Fruit fly (Drosophila melanogaster) whole organism, embryonic: Measurements from ENCODE around the gene CG2182.

Experiments used
- Abd-B ChIP-seq: fragments of 200-800 bp; sonication (Bioruptor generic); optimal IDR thresholded peaks from 2 replicates; lab custom pipeline; 2018; ENCODE audit warnings: missing biosample characterization, mild to moderate bottlenecking, missing genetic modification characterization, moderate library complexity
- Bteb2 ChIP-seq: fragments of 200-800 bp; sonication (Bioruptor generic); optimal IDR thresholded peaks from 2 replicates; lab custom pipeline; 2016; ENCODE audit warnings: missing biosample characterization, missing genetic modification characterization
- CG10209 ChIP-seq: fragments of 200-800 bp; sonication (Bioruptor generic); optimal IDR thresholded peaks from 3 replicates; lab custom pipeline; 2017; ENCODE audit warnings: missing biosample characterization, mild to moderate bottlenecking, missing genetic modification characterization, missing genetic modification reagents
- CG10654 ChIP-seq: fragments of 200-800 bp; sonication (Bioruptor generic); optimal IDR thresholded peaks from 2 replicates; lab custom pipeline; 2016; ENCODE audit warnings: missing biosample characterization, missing genetic modification characterization
- CG10959 ChIP-seq: fragments of 200-800 bp; sonication (Bioruptor generic); IDR thresholded peaks from 2 replicates; pipeline ENCODE4 v1.3.6; 2022; ENCODE audit warnings: missing biosample characterization, missing genetic modification characterization
- CG11695 ChIP-seq: fragments of 200-800 bp; sonication (Bioruptor generic); IDR thresholded peaks from 3 replicates; pipeline ENCODE4 v1.3.6; 2022; ENCODE audit warnings: missing biosample characterization, missing genetic modification characterization
- CG12071 ChIP-seq: fragments of 200-800 bp; sonication (Bioruptor generic); optimal IDR thresholded peaks from 3 replicates; lab custom pipeline; 2018; ENCODE audit warnings: missing biosample characterization, mild to moderate bottlenecking, missing genetic modification characterization
- CG12236 ChIP-seq: fragments of 200-800 bp; sonication (Bioruptor generic); optimal IDR thresholded peaks from 2 replicates; lab custom pipeline; 2016; ENCODE audit warnings: missing biosample characterization, missing genetic modification characterization
- CG12391 ChIP-seq: fragments of 200-800 bp; sonication (Bioruptor generic); optimal IDR thresholded peaks from 3 replicates; lab custom pipeline; 2018; ENCODE audit warnings: missing biosample characterization, mild to moderate bottlenecking, missing genetic modification characterization, moderate library complexity
- CG12659 ChIP-seq: fragments of 200-800 bp; sonication (Bioruptor generic); optimal IDR thresholded peaks from 3 replicates; lab custom pipeline; 2017; ENCODE audit warnings: mild to moderate bottlenecking, missing biosample characterization, missing genetic modification reagents, missing genetic modification characterization
- CG13287 ChIP-seq: fragments of 200-800 bp; sonication (Bioruptor generic); IDR thresholded peaks from 2 replicates; pipeline ENCODE4 v1.3.6; 2022; ENCODE audit warnings: missing biosample characterization, missing genetic modification characterization; ENCODE audit not compliant: partially characterized antibody
- CG14667 ChIP-seq: fragments of 200-800 bp; sonication (Bioruptor generic); IDR thresholded peaks from 2 replicates; pipeline ENCODE4 v1.3.6; 2022; ENCODE audit warnings: missing biosample characterization, missing genetic modification characterization
- CG15696 ChIP-seq: fragments of 200-800 bp; sonication (Bioruptor generic); optimal IDR thresholded peaks from 2 replicates; lab custom pipeline; 2019; ENCODE audit warnings: missing biosample characterization, mild to moderate bottlenecking, missing genetic modification characterization, moderate library complexity
- CG16863 ChIP-seq: fragments of 200-800 bp; sonication (Bioruptor generic); optimal IDR thresholded peaks from 3 replicates; lab custom pipeline; 2016; ENCODE audit warnings: missing biosample characterization, missing genetic modification characterization
- CG2120 ChIP-seq: fragments of 200-800 bp; sonication (Bioruptor generic); optimal IDR thresholded peaks from 3 replicates; lab custom pipeline; 2016; ENCODE audit warnings: missing biosample characterization, missing genetic modification characterization
- CG2712 ChIP-seq: fragments of 200-800 bp; optimal IDR thresholded peaks from 3 replicates; lab custom pipeline; 2019; ENCODE audit warnings: missing biosample characterization, mild to moderate bottlenecking, missing genetic modification characterization, moderate library complexity
- CG30403 ChIP-seq: fragments of 200-800 bp; sonication (Bioruptor generic); optimal IDR thresholded peaks from 3 replicates; lab custom pipeline; 2016; ENCODE audit warnings: missing biosample characterization, missing genetic modification characterization
- CG31224 ChIP-seq: fragments of 200-800 bp; sonication (Bioruptor generic); IDR thresholded peaks from 2 replicates; pipeline ENCODE4 v1.3.6; 2022; ENCODE audit warnings: missing biosample characterization, missing genetic modification characterization
- CG3163 ChIP-seq: fragments of 200-800 bp; sonication (Bioruptor generic); optimal IDR thresholded peaks from 3 replicates; lab custom pipeline; 2016; ENCODE audit warnings: missing biosample characterization, missing genetic modification characterization
- CG32767 ChIP-seq: fragments of 200-800 bp; sonication (Bioruptor generic); IDR thresholded peaks from 2 replicates; pipeline ENCODE4 v1.3.6; 2022; ENCODE audit warnings: missing biosample characterization, missing genetic modification characterization
- CG3281 ChIP-seq: fragments of 200-800 bp; sonication (Bioruptor generic); optimal IDR thresholded peaks from 3 replicates; lab custom pipeline; 2017; ENCODE audit warnings: missing biosample characterization, mild to moderate bottlenecking, missing genetic modification characterization
- CG4424 ChIP-seq: fragments of 200-800 bp; sonication (Bioruptor generic); optimal IDR thresholded peaks from 3 replicates; lab custom pipeline; 2016; ENCODE audit warnings: missing biosample characterization, missing genetic modification characterization
- CG4854 ChIP-seq: fragments of 200-800 bp; sonication (Bioruptor generic); optimal IDR thresholded peaks from 2 replicates; lab custom pipeline; 2016; ENCODE audit warnings: missing biosample characterization, missing genetic modification characterization, inconsistent platforms
- CG5180 ChIP-seq: fragments of 200-800 bp; sonication (Bioruptor generic); optimal IDR thresholded peaks from 3 replicates; lab custom pipeline; 2017; ENCODE audit warnings: missing biosample characterization, missing genetic modification characterization, mild to moderate bottlenecking, moderate library complexity, missing genetic modification reagents
- CG7987 ChIP-seq: fragments of 200-800 bp; sonication (Bioruptor generic); optimal IDR thresholded peaks from 2 replicates; lab custom pipeline; 2018; ENCODE audit warnings: missing biosample characterization, mild to moderate bottlenecking, missing genetic modification characterization, moderate library complexity
- CG8944 ChIP-seq: fragments of 200-800 bp; sonication (Bioruptor generic); optimal IDR thresholded peaks from 3 replicates; lab custom pipeline; 2016; ENCODE audit warnings: missing biosample characterization, missing genetic modification characterization
- CTCF ChIP-seq: fragments of 200-800 bp; sonication (Bioruptor generic); optimal IDR thresholded peaks from 2 replicates; lab custom pipeline; 2017; ENCODE audit warnings: missing biosample characterization, mild to moderate bottlenecking, missing genetic modification characterization, moderate library complexity
- H2.0 ChIP-seq: fragments of 200-800 bp; sonication (Bioruptor generic); IDR thresholded peaks from 2 replicates; pipeline ENCODE4 v1.3.6; 2022; ENCODE audit warnings: missing biosample characterization, missing genetic modification characterization
- HHEX ChIP-seq: fragments of 200-800 bp; sonication (Bioruptor generic); optimal IDR thresholded peaks from 3 replicates; lab custom pipeline; 2017; ENCODE audit warnings: missing biosample characterization, mild to moderate bottlenecking, missing genetic modification characterization, missing genetic modification reagents
- HLH3B ChIP-seq: fragments of 200-800 bp; sonication (Bioruptor generic); IDR thresholded peaks from 2 replicates; pipeline ENCODE4 v1.3.6; 2022; ENCODE audit warnings: missing biosample characterization, missing genetic modification characterization
- Jarid2 ChIP-seq: fragments of 200-800 bp; sonication (Bioruptor generic); optimal IDR thresholded peaks from 3 replicates; lab custom pipeline; 2017; ENCODE audit warnings: mild to moderate bottlenecking, missing biosample characterization, missing genetic modification reagents, missing genetic modification characterization
- MTF-1 ChIP-seq: fragments of 200-800 bp; sonication (Bioruptor generic); optimal IDR thresholded peaks from 2 replicates; lab custom pipeline; 2018; ENCODE audit warnings: missing biosample characterization, mild to moderate bottlenecking, missing genetic modification characterization, borderline replicate concordance
- Max ChIP-seq: fragments of 200-800 bp; sonication (Bioruptor generic); optimal IDR thresholded peaks from 2 replicates; lab custom pipeline; 2016; ENCODE audit warnings: missing biosample characterization, mild to moderate bottlenecking, missing genetic modification characterization
- Optix ChIP-seq: fragments of 200-800 bp; sonication (Bioruptor generic); IDR thresholded peaks from 3 replicates; pipeline ENCODE4 v1.3.6; 2022; ENCODE audit warnings: missing biosample characterization, missing genetic modification characterization
- Rx ChIP-seq: fragments of 200-800 bp; sonication (Bioruptor generic); IDR thresholded peaks from 2 replicates; pipeline ENCODE4 v1.3.6; 2022; ENCODE audit warnings: missing biosample characterization, missing genetic modification characterization
- crc ChIP-seq: fragments of 200-800 bp; sonication (Bioruptor generic); optimal IDR thresholded peaks from 2 replicates; lab custom pipeline; 2016; ENCODE audit warnings: missing biosample characterization, missing genetic modification characterization
- en ChIP-seq: fragments of 200-800 bp; sonication (Bioruptor generic); optimal IDR thresholded peaks from 2 replicates; lab custom pipeline; 2016; ENCODE audit warnings: missing biosample characterization, missing genetic modification characterization
- ham ChIP-seq: fragments of 200-800 bp; sonication (Bioruptor generic); IDR thresholded peaks from 2 replicates; pipeline ENCODE4 v1.3.6; 2022; ENCODE audit warnings: missing biosample characterization, missing genetic modification characterization
- hb ChIP-seq: fragments of 200-800 bp; sonication (Bioruptor generic); IDR thresholded peaks from 3 replicates; pipeline ENCODE4 v1.3.6; 2022; ENCODE audit warnings: missing biosample characterization, missing genetic modification characterization; ENCODE audit not compliant: partially characterized antibody
- kni ChIP-seq: fragments of 200-800 bp; sonication (Bioruptor generic); optimal IDR thresholded peaks from 3 replicates; lab custom pipeline; 2017; ENCODE audit warnings: mild to moderate bottlenecking, missing biosample characterization, missing genetic modification reagents, missing genetic modification characterization
- knrl ChIP-seq: fragments of 200-800 bp; sonication (Bioruptor generic); IDR thresholded peaks from 3 replicates; pipeline ENCODE4 v1.3.6; 2022; ENCODE audit warnings: missing biosample characterization, missing genetic modification characterization; ENCODE audit not compliant: partially characterized antibody
- lov ChIP-seq, 2 experiments: fragments of 200-800 bp in 1 of 2; fragments of >200 bp in 1 of 2; sonication (Bioruptor generic) in 1 of 2; IDR thresholded peaks in 1 of 2; optimal IDR thresholded peaks in 1 of 2; 2 replicates in 1 of 2; 3 replicates in 1 of 2; pipeline versions ENCODE4 v1.3.6 to Lab custom; 2017 to 2022; ENCODE audit warnings: missing biosample characterization in 1 of 2, missing genetic modification characterization in 1 of 2
- mld ChIP-seq: fragments of 200-800 bp; sonication (Bioruptor generic); IDR thresholded peaks from 3 replicates; pipeline ENCODE4 v1.3.6; 2022; ENCODE audit warnings: missing biosample characterization, missing genetic modification characterization; ENCODE audit not compliant: partially characterized antibody
- slou ChIP-seq: fragments of 200-800 bp; sonication (Bioruptor generic); optimal IDR thresholded peaks from 3 replicates; lab custom pipeline; 2016; ENCODE audit warnings: missing biosample characterization, missing genetic modification characterization
- slp2 ChIP-seq: fragments of 200-800 bp; sonication (Bioruptor generic); optimal IDR thresholded peaks from 2 replicates; lab custom pipeline; 2016; ENCODE audit warnings: missing biosample characterization, missing genetic modification characterization
- sqz ChIP-seq: fragments of 200-800 bp; sonication (Bioruptor generic); optimal IDR thresholded peaks from 3 replicates; lab custom pipeline; 2018; ENCODE audit warnings: missing biosample characterization, mild to moderate bottlenecking, missing genetic modification characterization
- stwl ChIP-seq: fragments of 200-800 bp; sonication (Bioruptor generic); optimal IDR thresholded peaks from 3 replicates; lab custom pipeline; 2018; ENCODE audit warnings: missing biosample characterization, mild to moderate bottlenecking, missing genetic modification characterization, moderate library complexity
- unpg ChIP-seq: fragments of 200-800 bp; sonication (Bioruptor generic); optimal IDR thresholded peaks from 3 replicates; lab custom pipeline; 2018; ENCODE audit warnings: missing biosample characterization, mild to moderate bottlenecking, missing genetic modification characterization, moderate library complexity
- wor ChIP-seq: fragments of 200-800 bp; sonication (Bioruptor generic); IDR thresholded peaks from 2 replicates; pipeline ENCODE4 v1.3.6; 2022; ENCODE audit warnings: missing biosample characterization, missing genetic modification characterization
- zen ChIP-seq: fragments of 200-800 bp; sonication (Bioruptor generic); optimal IDR thresholded peaks from 3 replicates; lab custom pipeline; 2018; ENCODE audit warnings: missing biosample characterization, mild to moderate bottlenecking, missing genetic modification characterization, moderate library complexity

Gene CG2182

DNA sequence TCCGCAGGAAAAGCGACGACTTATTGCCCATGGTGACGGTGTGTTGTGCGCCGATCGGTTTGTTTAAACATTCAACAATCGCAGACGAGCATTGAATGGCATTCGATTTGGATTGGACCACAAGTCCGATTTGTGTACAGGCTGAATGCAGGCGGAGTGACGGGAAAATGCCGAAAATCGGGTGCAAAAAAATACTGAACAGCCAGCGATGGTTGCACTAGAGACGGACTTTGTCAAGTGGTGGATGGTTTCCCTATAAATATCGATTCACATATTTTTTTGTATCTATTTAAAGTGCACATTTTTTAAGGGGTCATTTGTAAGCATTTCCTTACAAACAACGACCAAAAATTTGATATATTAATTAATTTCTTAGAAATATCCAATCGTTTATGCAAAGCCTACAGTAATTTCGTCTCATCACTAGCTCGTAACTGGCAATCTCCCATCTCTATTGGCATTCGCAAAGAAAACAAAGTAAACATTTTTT, 5.0 kb downstream of the CG2182 start, which contains the start of the genes elm and MED27 (continued):
- peak; percentile 68 for TF ChIP-seq MTF-1
- TF ChIP-seq CG12391 (tag; lab: Kevin White, UChicago), result peak; percentile 95
- TF ChIP-seq wor (GFP tag; lab: Robert Waterston, UW), result peak; percentile 89
- peak; percentile 95 for TF ChIP-seq CG2712 (tag; lab: Kevin White, UChicago)
- TF ChIP-seq CG32767 (GFP tag; lab: Robert Waterston, UW), result peak; percentile 91
- TF ChIP-seq CG4424 (GFP tag; lab: Kevin White, UChicago), result peak; percentile 95
- peak; percentile 79 for TF ChIP-seq CG11695 (GFP tag; lab: Robert Waterston, UW)
- TF ChIP-seq HHEX (GFP tag; lab: Kevin White, UChicago), result peak; percentile 87
- peak; percentile 97 for TF ChIP-seq CG15696 (tag; lab: Kevin White, UChicago)
- peak; percentile 98 for TF ChIP-seq knrl (GFP tag; lab: Robert Waterston, UW)
- TF ChIP-seq CG4854 (GFP tag; lab: Kevin White, UChicago), result peak; percentile 86
- TF ChIP-seq zen (tag; lab: Kevin White, UChicago), result peak; percentile 94
- TF ChIP-seq CG30403, result peak; percentile 98
- peak; percentile 87 for TF ChIP-seq CG16863 (GFP tag; lab: Kevin White, UChicago)
- peak; percentile 93 for TF ChIP-seq CG10654 (GFP tag; lab: Kevin White, UChicago)
- peak; percentile 87 for TF ChIP-seq Rx (GFP tag; lab: Robert Waterston, UW)
- TF ChIP-seq sqz (GFP tag; lab: Kevin White, UChicago), result peak; percentile 90
- TF ChIP-seq hb (GFP tag; lab: Robert Waterston, UW), result peak; percentile 90
- peak; percentile 72 for TF ChIP-seq mld
- TF ChIP-seq slp2 (GFP tag; lab: Kevin White, UChicago), result peak; percentile 81
- peak; percentile 70 for TF ChIP-seq Jarid2 (GFP tag; lab: Kevin White, UChicago)
- peak; percentile 90 for TF ChIP-seq Bteb2 (GFP tag; lab: Kevin White, UChicago)
- TF ChIP-seq Abd-B, result peak; percentile 97
- TF ChIP-seq stwl (tag; lab: Kevin White, UChicago), result peak; percentile 75
- TF ChIP-seq slou (GFP tag; lab: Kevin White, UChicago), result peak; percentile 93
- peak; percentile 74 for TF ChIP-seq en (GFP tag; lab: Kevin White, UChicago)
- TF ChIP-seq CG3163 (GFP tag; lab: Kevin White, UChicago), result peak; percentile 70
- peak; percentile 85 for TF ChIP-seq kni (GFP tag; lab: Kevin White, UChicago)
- peak; percentile 93 for TF ChIP-seq H2.0 (GFP tag; lab: Robert Waterston, UW)
- peak; percentile 80 for TF ChIP-seq ham
- peak; percentile 53 for TF ChIP-seq CG7987 (GFP tag; lab: Kevin White, UChicago)
- peak; percentile 60 for TF ChIP-seq CG12236 (GFP tag; lab: Kevin White, UChicago)
- peak; percentile 90 for TF ChIP-seq CG10209 (GFP tag; lab: Kevin White, UChicago)
- peak; percentile 85 for TF ChIP-seq CG3281 (GFP tag; lab: Kevin White, UChicago)
- TF ChIP-seq lov (optimal IDR thresholded peaks at IDR 0.05; lab: Kevin White, UChicago), result no peak
- TF ChIP-seq lov (GFP tag; IDR thresholded peaks at IDR 0.05; lab: Robert Waterston, UW), result peak; percentile 68; the same call in 2 of the 3 replicates
- TF ChIP-seq CG8944, result peak; percentile 95
- TF ChIP-seq CG12071 (GFP tag; lab: Kevin White, UChicago), result peak; percentile 15
- peak; percentile 91 for TF ChIP-seq HLH3B (GFP tag; lab: Robert Waterston, UW)
- TF ChIP-seq Optix (GFP tag; lab: Robert Waterston, UW), result peak; percentile 84; the same call in 2 of the 3 replicates
- TF ChIP-seq CG12659 (GFP tag; lab: Kevin White, UChicago), result peak; percentile 97
- TF ChIP-seq crc (GFP tag; lab: Kevin White, UChicago), result peak; percentile 65
- peak; percentile 96 for TF ChIP-seq Max
- no peak for TF ChIP-seq CTCF (GFP tag; lab: Kevin White, UChicago)
- peak; percentile 92 for TF ChIP-seq CG14667 (GFP tag; lab: Robert Waterston, UW)
- peak; percentile 86 for TF ChIP-seq CG10959 (GFP tag; lab: Robert Waterston, UW)
- TF ChIP-seq CG13287 (GFP tag; lab: Robert Waterston, UW), result peak; percentile 95
- TF ChIP-seq unpg (GFP tag; lab: Kevin White, UChicago), result peak; percentile 90
- TF ChIP-seq CG31224 (GFP tag; lab: Robert Waterston, UW), result peak; percentile 87
- no peak for TF ChIP-seq CG5180 (GFP tag; lab: Kevin White, UChicago)
- peak; percentile 98 for TF ChIP-seq CG2120
